Fruit fly (Drosophila melanogaster) whole organism, embryonic: Measurements from ENCODE around the gene CG32280.

Experiments used
- Asciz ChIP-seq: fragments of 200-800 bp; sonication (Bioruptor generic); optimal IDR thresholded peaks from 2 replicates; lab custom pipeline; 2017; ENCODE audit warnings: missing biosample characterization, mild to moderate bottlenecking, missing genetic modification characterization, missing genetic modification reagents
- Bdp1 ChIP-seq: fragments of 200-800 bp; sonication (Bioruptor generic); optimal IDR thresholded peaks from 3 replicates; lab custom pipeline; 2016; ENCODE audit warnings: missing biosample characterization, missing genetic modification characterization
- CG12104 ChIP-seq: fragments of 200-800 bp; sonication (Bioruptor generic); optimal IDR thresholded peaks from 3 replicates; lab custom pipeline; 2016; ENCODE audit warnings: missing biosample characterization, missing genetic modification characterization
- CG12391 ChIP-seq: fragments of 200-800 bp; sonication (Bioruptor generic); optimal IDR thresholded peaks from 3 replicates; lab custom pipeline; 2018; ENCODE audit warnings: missing biosample characterization, mild to moderate bottlenecking, missing genetic modification characterization, moderate library complexity
- CG12769 ChIP-seq: fragments of 200-800 bp; sonication (Bioruptor generic); optimal IDR thresholded peaks from 2 replicates; lab custom pipeline; 2019; ENCODE audit warnings: missing biosample characterization, mild to moderate bottlenecking, missing genetic modification characterization, moderate library complexity
- CG12942 ChIP-seq: fragments of 200-800 bp; sonication (Bioruptor generic); optimal IDR thresholded peaks from 3 replicates; lab custom pipeline; 2016; ENCODE audit warnings: missing biosample characterization, missing genetic modification characterization
- CG13123 ChIP-seq: fragments of 200-800 bp; sonication (Bioruptor generic); optimal IDR thresholded peaks from 2 replicates; lab custom pipeline; 2016; ENCODE audit warnings: missing biosample characterization, missing genetic modification characterization
- CG17612 ChIP-seq: fragments of 200-800 bp; sonication (Bioruptor generic); IDR thresholded peaks from 2 replicates; pipeline ENCODE4 v1.3.6; 2022; ENCODE audit warnings: missing biosample characterization, missing genetic modification characterization
- CG18011 ChIP-seq: fragments of 200-800 bp; sonication (Bioruptor generic); optimal IDR thresholded peaks from 2 replicates; lab custom pipeline; 2017; ENCODE audit warnings: missing biosample characterization, missing genetic modification characterization, mild to moderate bottlenecking, moderate library complexity, missing genotype
- CG18619 ChIP-seq: fragments of 200-800 bp; sonication (Bioruptor generic); optimal IDR thresholded peaks from 3 replicates; lab custom pipeline; 2017; ENCODE audit warnings: missing biosample characterization, mild to moderate bottlenecking, missing genetic modification characterization
- CG30431 ChIP-seq: fragments of 200-800 bp; sonication (Bioruptor generic); optimal IDR thresholded peaks from 2 replicates; lab custom pipeline; 2017; ENCODE audit warnings: missing biosample characterization, missing genetic modification characterization
- CG3163 ChIP-seq: fragments of 200-800 bp; sonication (Bioruptor generic); optimal IDR thresholded peaks from 3 replicates; lab custom pipeline; 2016; ENCODE audit warnings: missing biosample characterization, missing genetic modification characterization
- CG4404 ChIP-seq: fragments of 200-800 bp; sonication (Bioruptor generic); IDR thresholded peaks from 2 replicates; pipeline ENCODE4 v1.3.6; 2022; ENCODE audit warnings: missing biosample characterization, missing genetic modification characterization
- CG5953 ChIP-seq: fragments of 200-800 bp; sonication (Bioruptor generic); IDR thresholded peaks from 2 replicates; pipeline ENCODE4 v1.3.6; 2022; ENCODE audit warnings: missing biosample characterization, missing genetic modification characterization
- CG6272 ChIP-seq: fragments of 200-800 bp; sonication (Bioruptor generic); IDR thresholded peaks from 2 replicates; pipeline ENCODE4 v1.3.6; 2022; ENCODE audit warnings: missing biosample characterization, missing genetic modification characterization
- CG7928 ChIP-seq: fragments of 200-800 bp; sonication (Bioruptor generic); optimal IDR thresholded peaks from 2 replicates; lab custom pipeline; 2017; ENCODE audit warnings: missing biosample characterization, mild to moderate bottlenecking, missing genetic modification characterization
- CG7987 ChIP-seq: fragments of 200-800 bp; sonication (Bioruptor generic); optimal IDR thresholded peaks from 2 replicates; lab custom pipeline; 2018; ENCODE audit warnings: missing biosample characterization, mild to moderate bottlenecking, missing genetic modification characterization, moderate library complexity
- CG8944 ChIP-seq: fragments of 200-800 bp; sonication (Bioruptor generic); optimal IDR thresholded peaks from 3 replicates; lab custom pipeline; 2016; ENCODE audit warnings: missing biosample characterization, missing genetic modification characterization
- CoRest ChIP-seq: fragments of 200-800 bp; sonication (Bioruptor generic); optimal IDR thresholded peaks from 3 replicates; lab custom pipeline; 2018; ENCODE audit warnings: missing biosample characterization, mild to moderate bottlenecking, missing genetic modification characterization, moderate library complexity
- Dfd ChIP-seq, 2 experiments: fragments of >200 bp; optimal IDR thresholded peaks; 2 replicates each; lab custom pipeline; 2017; ENCODE audit warnings: missing biosample characterization in 2 of 2, missing genetic modification characterization in 2 of 2
- Dp ChIP-seq: fragments of 200-800 bp; sonication (Bioruptor generic); optimal IDR thresholded peaks from 2 replicates; lab custom pipeline; 2018; ENCODE audit warnings: missing biosample characterization, mild to moderate bottlenecking, missing genetic modification characterization, moderate library complexity
- ERR ChIP-seq: fragments of 200-800 bp; sonication (Bioruptor generic); optimal IDR thresholded peaks from 2 replicates; lab custom pipeline; 2016; ENCODE audit warnings: missing biosample characterization, missing genetic modification characterization
- Hr39 ChIP-seq: fragments of >200 bp; optimal IDR thresholded peaks from 2 replicates; lab custom pipeline; 2017
- Med ChIP-seq: fragments of 200-800 bp; sonication (Bioruptor generic); peaks from one replicate; lab custom pipeline; 2016; ENCODE audit warnings: missing biosample characterization, missing genetic modification characterization, mild to moderate bottlenecking, inconsistent platforms, moderate library complexity
- NfI ChIP-seq: fragments of 200-800 bp; sonication (Bioruptor generic); optimal IDR thresholded peaks from 3 replicates; lab custom pipeline; 2018; ENCODE audit warnings: missing biosample characterization, mild to moderate bottlenecking, missing genetic modification characterization, moderate library complexity
- Poxn ChIP-seq: fragments of 200-800 bp; sonication (Bioruptor generic); IDR thresholded peaks from 2 replicates; pipeline ENCODE4 v1.3.6; 2022; ENCODE audit warnings: missing biosample characterization, missing genetic modification characterization
- Ptx1 ChIP-seq: fragments of 200-800 bp; sonication (Bioruptor generic); IDR thresholded peaks from 2 replicates; pipeline ENCODE4 v1.3.6; 2022; ENCODE audit warnings: missing biosample characterization, missing genetic modification characterization
- Ravus ChIP-seq: fragments of 200-800 bp; sonication (Bioruptor generic); IDR thresholded peaks from 2 replicates; pipeline ENCODE4 v1.3.6; 2022; ENCODE audit warnings: missing biosample characterization, missing genetic modification characterization
- Six4 ChIP-seq: fragments of 200-800 bp; sonication (Bioruptor generic); optimal IDR thresholded peaks from 2 replicates; lab custom pipeline; 2016; ENCODE audit warnings: missing biosample characterization, missing genetic modification characterization
- Stat92E ChIP-seq, 3 experiments: fragments of >200 bp in 2 of 3; fragments of 200-800 bp in 1 of 3; sonication (Bioruptor generic) in 1 of 3; optimal IDR thresholded peaks; 2 replicates each; lab custom pipeline; 2017 to 2019; ENCODE audit warnings: missing biosample characterization in 3 of 3, missing genetic modification characterization in 3 of 3, mild to moderate bottlenecking in 1 of 3, moderate library complexity in 1 of 3
- bcd ChIP-seq: fragments of 200-800 bp; sonication (Bioruptor generic); optimal IDR thresholded peaks from 2 replicates; lab custom pipeline; 2017; ENCODE audit warnings: missing biosample characterization, mild to moderate bottlenecking, missing genetic modification characterization
- da ChIP-seq: fragments of 200-800 bp; sonication (Bioruptor generic); optimal IDR thresholded peaks from 2 replicates; lab custom pipeline; 2016; ENCODE audit warnings: missing biosample characterization, missing genetic modification characterization
- disco-r ChIP-seq: fragments of 200-800 bp; sonication (Bioruptor generic); optimal IDR thresholded peaks from 2 replicates; lab custom pipeline; 2016; ENCODE audit warnings: missing biosample characterization, missing genetic modification characterization
- dmrt11E ChIP-seq: fragments of 200-800 bp; sonication (Bioruptor generic); optimal IDR thresholded peaks from 3 replicates; lab custom pipeline; 2018; ENCODE audit warnings: missing biosample characterization, mild to moderate bottlenecking, missing genetic modification characterization, moderate library complexity
- emc ChIP-seq: fragments of 200-800 bp; sonication (Bioruptor generic); optimal IDR thresholded peaks from 2 replicates; lab custom pipeline; 2016; ENCODE audit warnings: missing biosample characterization, missing genetic modification characterization
- gt ChIP-seq: fragments of 200-800 bp; sonication (Bioruptor generic); IDR thresholded peaks from 2 replicates; pipeline ENCODE4 v1.3.6; 2022; ENCODE audit warnings: missing biosample characterization, missing genetic modification characterization
- hth ChIP-seq: fragments of >200 bp; optimal IDR thresholded peaks from 2 replicates; lab custom pipeline; 2017; ENCODE audit warnings: inconsistent platforms
- inv ChIP-seq: fragments of 200-800 bp; sonication (Bioruptor generic); IDR thresholded peaks from 2 replicates; pipeline ENCODE4 v1.3.6; 2022; ENCODE audit warnings: missing biosample characterization, missing genetic modification characterization; ENCODE audit not compliant: partially characterized antibody
- kay ChIP-seq: fragments of 200-800 bp; sonication (Bioruptor generic); optimal IDR thresholded peaks from 2 replicates; lab custom pipeline; 2016; ENCODE audit warnings: missing biosample characterization, missing genetic modification characterization
- luna ChIP-seq: fragments of 200-800 bp; sonication (Bioruptor generic); optimal IDR thresholded peaks from 2 replicates; lab custom pipeline; 2016; ENCODE audit warnings: missing biosample characterization, missing genetic modification characterization
- nerfin-1 ChIP-seq: fragments of 200-800 bp; sonication (Bioruptor generic); optimal IDR thresholded peaks from 3 replicates; lab custom pipeline; 2019; ENCODE audit warnings: missing biosample characterization, mild to moderate bottlenecking, missing genetic modification characterization, moderate library complexity
- org-1 ChIP-seq: fragments of 200-800 bp; sonication (Bioruptor generic); optimal IDR thresholded peaks from 2 replicates; lab custom pipeline; 2017; ENCODE audit warnings: missing biosample characterization, missing genetic modification characterization
- otp ChIP-seq: fragments of 200-800 bp; sonication (Bioruptor generic); IDR thresholded peaks from 3 replicates; pipeline ENCODE4, ENCODE4 v1.3.6; 2022; ENCODE audit warnings: missing biosample characterization, missing genetic modification characterization
- pnt ChIP-seq: fragments of 200-800 bp; sonication (Bioruptor generic); optimal IDR thresholded peaks from 3 replicates; lab custom pipeline; 2016; ENCODE audit warnings: missing biosample characterization, missing genetic modification characterization
- schlank ChIP-seq: fragments of 200-800 bp; sonication (Bioruptor generic); optimal IDR thresholded peaks from 2 replicates; lab custom pipeline; 2018; ENCODE audit warnings: missing biosample characterization, mild to moderate bottlenecking, missing genetic modification characterization
- sd ChIP-seq: fragments of 200-800 bp; sonication (Bioruptor generic); optimal IDR thresholded peaks from 3 replicates; lab custom pipeline; 2018; ENCODE audit warnings: missing biosample characterization, mild to moderate bottlenecking, missing genetic modification characterization, moderate library complexity
- seq ChIP-seq: fragments of 200-800 bp; sonication (Bioruptor generic); IDR thresholded peaks from 2 replicates; pipeline ENCODE4 v1.3.6; 2022; ENCODE audit warnings: missing biosample characterization, missing genetic modification characterization
- sima ChIP-seq: fragments of 200-800 bp; sonication (Bioruptor generic); optimal IDR thresholded peaks from 2 replicates; lab custom pipeline; 2016; ENCODE audit warnings: missing biosample characterization, missing genetic modification characterization
- slou ChIP-seq: fragments of 200-800 bp; sonication (Bioruptor generic); optimal IDR thresholded peaks from 3 replicates; lab custom pipeline; 2016; ENCODE audit warnings: missing biosample characterization, missing genetic modification characterization
- sug ChIP-seq: fragments of 200-800 bp; optimal IDR thresholded peaks from 2 replicates; lab custom pipeline; 2019; ENCODE audit warnings: missing biosample characterization, mild to moderate bottlenecking, missing genetic modification characterization, moderate library complexity
- twi ChIP-seq: fragments of 200-800 bp; optimal IDR thresholded peaks from 2 replicates; lab custom pipeline; 2019; ENCODE audit warnings: missing biosample characterization, mild to moderate bottlenecking, missing genetic modification characterization, moderate library complexity
- unc-4 ChIP-seq: fragments of 200-800 bp; sonication (Bioruptor generic); IDR thresholded peaks from 2 replicates; pipeline ENCODE4 v1.3.6; 2022; ENCODE audit warnings: missing biosample characterization, missing genetic modification characterization; ENCODE audit not compliant: partially characterized antibody

The CG32280 gene

dm6 chr3L:3194059-3194458 lies 29.1 kb downstream of the CG32280 start (continued):
- peak; percentile 82 for TF ChIP-seq nerfin-1 (tag; lab: Kevin White, UChicago)
- no peak for TF ChIP-seq Dfd (GFP tag; optimal IDR thresholded peaks at IDR 0.05; lab: Kevin White, UChicago)
- peak; percentile 77 for TF ChIP-seq twi
- peak; percentile 70 for TF ChIP-seq CG17612 (GFP tag; lab: Robert Waterston, UW)
- TF ChIP-seq sd, result peak; percentile 79
- peak; percentile 68 for TF ChIP-seq schlank (tag; lab: Kevin White, UChicago)
- TF ChIP-seq Stat92E (GFP tag; optimal IDR thresholded peaks at IDR 0.05; lab: Kevin White, UChicago), result no peak
- TF ChIP-seq sug (tag; lab: Kevin White, UChicago), result peak; percentile 75
- TF ChIP-seq CG18619 (GFP tag; lab: Kevin White, UChicago), result peak; percentile 90
- peak; percentile 82 for TF ChIP-seq Ravus
- no peak for TF ChIP-seq Hr39 (lab: Kevin White, UChicago)
- peak; percentile 42 for TF ChIP-seq pnt (GFP tag; lab: Kevin White, UChicago)
- TF ChIP-seq Bdp1 (GFP tag; lab: Kevin White, UChicago), result peak; percentile 75
- TF ChIP-seq dmrt11E (tag; lab: Kevin White, UChicago), result peak; percentile 93
- peak; percentile 89 for TF ChIP-seq CG7987 (GFP tag; lab: Kevin White, UChicago)
- no peak for TF ChIP-seq Dp (GFP tag; lab: Kevin White, UChicago)
- TF ChIP-seq org-1 (GFP tag; lab: Kevin White, UChicago), result peak; percentile 87
- TF ChIP-seq disco-r (GFP tag; lab: Kevin White, UChicago), result peak; percentile 28
- peak; percentile 81 for TF ChIP-seq CG6272 (GFP tag; lab: Robert Waterston, UW)
- TF ChIP-seq bcd (GFP tag; lab: Kevin White, UChicago), result peak; percentile 90
- peak; percentile 80 for TF ChIP-seq kay (GFP tag; lab: Kevin White, UChicago)
- peak; percentile 90 for TF ChIP-seq CG12769 (tag; lab: Kevin White, UChicago)
- peak; percentile 81 for TF ChIP-seq CG13123
- TF ChIP-seq CG7928 (GFP tag; lab: Kevin White, UChicago), result peak; percentile 50
- no peak for TF ChIP-seq inv (GFP tag; lab: Robert Waterston, UW)
- TF ChIP-seq hth (lab: Kevin White, UChicago), result no peak
- peak; percentile 92; the same call in 2 of the 3 replicates for TF ChIP-seq otp (GFP tag; lab: Robert Waterston, UW)
- TF ChIP-seq luna (GFP tag; lab: Kevin White, UChicago), result peak; percentile 8
- TF ChIP-seq CG12391, result peak; percentile 95
- no peak for TF ChIP-seq emc (GFP tag; lab: Kevin White, UChicago)
- no peak for TF ChIP-seq slou (GFP tag; lab: Kevin White, UChicago)
- TF ChIP-seq CG5953 (GFP tag; lab: Robert Waterston, UW), result peak; percentile 93
- TF ChIP-seq CG3163 (GFP tag; lab: Kevin White, UChicago), result no peak
- TF ChIP-seq Asciz (GFP tag; lab: Kevin White, UChicago), result peak; percentile 94
- no peak for TF ChIP-seq sima
- peak; percentile 78 for TF ChIP-seq gt (GFP tag; lab: Robert Waterston, UW)
- peak; percentile 50 for TF ChIP-seq ERR (GFP tag; lab: Kevin White, UChicago)
- TF ChIP-seq CG4404 (GFP tag; lab: Robert Waterston, UW), result peak; percentile 86
- TF ChIP-seq Ptx1, result peak; percentile 95
- TF ChIP-seq seq (GFP tag; lab: Robert Waterston, UW), result peak; percentile 95
- TF ChIP-seq CG12104 (GFP tag; lab: Kevin White, UChicago), result peak; percentile 89
- TF ChIP-seq da, result peak; percentile 13
- TF ChIP-seq Med, result peak; percentile 91
- TF ChIP-seq CG8944, result peak; percentile 31
- TF ChIP-seq CG18011 (GFP tag; lab: Kevin White, UChicago), result peak; percentile 70
- TF ChIP-seq CG12942 (GFP tag; lab: Kevin White, UChicago), result peak; percentile 80
- peak; percentile 54; the same call in 1 of the 2 replicates for TF ChIP-seq Poxn (GFP tag; lab: Robert Waterston, UW)
- TF ChIP-seq unc-4 (GFP tag; lab: Robert Waterston, UW), result no peak
- TF ChIP-seq NfI, result peak; percentile 93
- peak; percentile 91 for TF ChIP-seq Six4 (GFP tag; lab: Kevin White, UChicago)
- peak; percentile 84 for TF ChIP-seq CG30431 (GFP tag; lab: Kevin White, UChicago)
- peak; percentile 92 for TF ChIP-seq CoRest (tag; lab: Kevin White, UChicago)
